Worm (Caenorhabditis elegans) whole organism, L1 larva: ENCODE data around the gene T23F2.2.

Experiments used
- C04F5.9 ChIP-seq: sonication (generic microtip); optimal IDR thresholded peaks from 2 replicates; lab custom pipeline; 2016; ENCODE audit warnings: missing genetic modification characterization, missing compliant biosample characterization
- aly-2 ChIP-seq: fragments of 150-350 bp; optimal IDR thresholded peaks from 2 replicates; lab custom pipeline; 2014; ENCODE audit warnings: missing biosample characterization, missing genetic modification characterization
- ceh-88 ChIP-seq: fragments of 200-800 bp; sonication (Bioruptor generic); IDR thresholded peaks from 2 replicates; pipeline ENCODE4 v1.3.6; 2022; ENCODE audit warnings: missing genetic modification characterization, missing compliant biosample characterization
- ces-1 ChIP-seq: fragments of 150-350 bp; optimal IDR thresholded peaks from 2 replicates; lab custom pipeline; 2014; ENCODE audit warnings: missing biosample characterization, missing genetic modification reagents, missing genetic modification characterization
- efl-1 ChIP-seq, 4 experiments: fragments of 150-350 bp; optimal IDR thresholded peaks in 3 of 4; peaks in 1 of 4; 1 replicate in 1 of 4; 2 replicates in 3 of 4; lab custom pipeline; 2014; ENCODE audit warnings: missing biosample characterization in 2 of 4, missing genetic modification characterization in 2 of 4, missing genetic modification reagents in 2 of 4
- egl-27 ChIP-seq, 2 experiments: fragments of 150-350 bp in 1 of 2; sonication (generic microtip); optimal IDR thresholded peaks; 3 replicates each; lab custom pipeline; 2017 to 2018; ENCODE audit warnings: missing biosample characterization in 2 of 2, missing genetic modification characterization in 2 of 2, missing genetic modification reagents in 2 of 2
- ets-5 ChIP-seq: fragments of 200-800 bp; sonication (Bioruptor generic); IDR thresholded peaks from 2 replicates; pipeline ENCODE4 v1.3.6; 2022; ENCODE audit warnings: missing genetic modification characterization, missing compliant biosample characterization
- fkh-10 ChIP-seq: sonication (generic microtip); optimal IDR thresholded peaks from 2 replicates; lab custom pipeline; 2017; ENCODE audit warnings: missing biosample characterization, missing genetic modification reagents, missing genetic modification characterization
- fkh-4 ChIP-seq: sonication (generic microtip); optimal IDR thresholded peaks from 2 replicates; lab custom pipeline; 2016; ENCODE audit warnings: missing compliant biosample characterization, missing genetic modification characterization, borderline replicate concordance
- fkh-8 ChIP-seq: sonication (generic microtip); optimal IDR thresholded peaks from 2 replicates; lab custom pipeline; 2016; ENCODE audit warnings: mild to moderate bottlenecking, missing genetic modification characterization, missing compliant biosample characterization
- fos-1 ChIP-seq: fragments of 150-350 bp; optimal IDR thresholded peaks from 2 replicates; lab custom pipeline; 2014; ENCODE audit warnings: missing biosample characterization, missing genetic modification characterization
- lin-14 ChIP-seq: fragments of 200-800 bp; sonication (Bioruptor generic); optimal IDR thresholded peaks from 2 replicates; lab custom pipeline; 2018; ENCODE audit warnings: mild to moderate bottlenecking, missing genetic modification characterization, moderate library complexity, missing compliant biosample characterization
- lin-35 ChIP-seq, 2 experiments: fragments of 150-350 bp; optimal IDR thresholded peaks; 2 replicates each; lab custom pipeline; 2014; ENCODE audit warnings: missing biosample characterization in 2 of 2, missing genetic modification characterization in 2 of 2, missing genetic modification reagents in 2 of 2
- lsy-2 ChIP-seq, 2 experiments: fragments of 150-350 bp; optimal IDR thresholded peaks; 2 replicates each; lab custom pipeline; 2014; ENCODE audit warnings: missing biosample characterization in 2 of 2, missing genetic modification characterization in 2 of 2
- mdl-1 ChIP-seq, 2 experiments: fragments of 150-350 bp; optimal IDR thresholded peaks; 2 replicates each; lab custom pipeline; 2014 to 2017; ENCODE audit warnings: missing biosample characterization in 2 of 2, missing genetic modification characterization in 2 of 2, inconsistent platforms in 1 of 2
- mep-1 ChIP-seq: fragments of 150-350 bp; optimal IDR thresholded peaks from 2 replicates; lab custom pipeline; 2014; ENCODE audit warnings: missing biosample characterization, missing genetic modification characterization
- nhr-12 ChIP-seq: sonication (generic microtip); optimal IDR thresholded peaks from 2 replicates; lab custom pipeline; 2017; ENCODE audit warnings: missing biosample characterization, missing genetic modification characterization
- nhr-20 ChIP-seq: sonication (generic microtip); optimal IDR thresholded peaks from 2 replicates; lab custom pipeline; 2016; ENCODE audit warnings: mild to moderate bottlenecking, missing genetic modification characterization, missing compliant biosample characterization
- nhr-71 ChIP-seq: sonication (generic microtip); optimal IDR thresholded peaks from 2 replicates; lab custom pipeline; 2016; ENCODE audit warnings: mild to moderate bottlenecking, missing genetic modification characterization, moderate library complexity, missing compliant biosample characterization
- nhr-77 ChIP-seq: fragments of 150-350 bp; optimal IDR thresholded peaks from 2 replicates; lab custom pipeline; 2014; ENCODE audit warnings: missing biosample characterization, missing genetic modification characterization
- nhr-85 ChIP-seq: sonication (generic microtip); peaks from one replicate; lab custom pipeline; 2016; ENCODE audit warnings: missing genetic modification characterization, inconsistent platforms, missing compliant biosample characterization
- pag-3 ChIP-seq: sonication (generic microtip); optimal IDR thresholded peaks from 2 replicates; lab custom pipeline; 2017; ENCODE audit warnings: missing genetic modification characterization, mild to moderate bottlenecking, missing compliant biosample characterization, antibody characterized with exemption, borderline replicate concordance; ENCODE audit not compliant: insufficient read depth
- skn-1 ChIP-seq: fragments of 150-350 bp; optimal IDR thresholded peaks from 2 replicates; lab custom pipeline; 2014; ENCODE audit warnings: missing biosample characterization, missing genetic modification characterization
- sptf-1 ChIP-seq: fragments of 150-350 bp; optimal IDR thresholded peaks from 2 replicates; lab custom pipeline; 2014; ENCODE audit warnings: missing biosample characterization, missing genetic modification characterization
- sup-37 ChIP-seq: fragments of 200-800 bp; sonication (Bioruptor generic); optimal IDR thresholded peaks from 2 replicates; lab custom pipeline; 2018; ENCODE audit warnings: mild to moderate bottlenecking, missing genetic modification characterization, missing compliant biosample characterization
- swsn-7 ChIP-seq: sonication (generic microtip); optimal IDR thresholded peaks from 2 replicates; lab custom pipeline; 2016; ENCODE audit warnings: missing genetic modification characterization, missing compliant biosample characterization
- tbx-2 ChIP-seq: sonication (generic microtip); optimal IDR thresholded peaks from 2 replicates; lab custom pipeline; 2016; ENCODE audit warnings: missing genetic modification characterization, missing compliant biosample characterization
- tlp-1 ChIP-seq: fragments of 150-350 bp; optimal IDR thresholded peaks from 2 replicates; lab custom pipeline; 2014; ENCODE audit warnings: missing biosample characterization, missing genetic modification characterization
- unc-30 ChIP-seq: sonication (generic microtip); optimal IDR thresholded peaks from 2 replicates; lab custom pipeline; 2017; ENCODE audit warnings: missing biosample characterization, missing genetic modification characterization
- unc-62 ChIP-seq: fragments of 150-350 bp; optimal IDR thresholded peaks from 2 replicates; lab custom pipeline; 2014; ENCODE audit warnings: missing biosample characterization, missing genetic modification reagents, missing genetic modification characterization
- zag-1 ChIP-seq: fragments of 150-350 bp; optimal IDR thresholded peaks from 2 replicates; lab custom pipeline; 2014; ENCODE audit warnings: missing biosample characterization, missing genetic modification characterization
- ztf-11 ChIP-seq, 2 experiments: sonication (generic microtip); optimal IDR thresholded peaks; 2 replicates each; lab custom pipeline; 2016 to 2017; ENCODE audit warnings: missing genetic modification characterization in 2 of 2, missing biosample characterization in 1 of 2, missing compliant biosample characterization in 1 of 2

The T23F2.2 gene

ce11 chrX:5517063-5517462, 12.0 kb upstream of the T23F2.2 start, which contains the start of gene T23F2.5:
Gene T23F2.5 (minus strand): TSS chrX:5517163.
- TF ChIP-seq skn-1 (tag; lab: Kevin White, UChicago): no peak
- TF ChIP-seq fkh-8 (tag; lab: Kevin White, UChicago): peak; percentile 13
- TF ChIP-seq efl-1 (optimal IDR thresholded peaks at IDR 0.05; lab: Kevin White, UChicago): no peak
- TF ChIP-seq efl-1 (GFP tag; optimal IDR thresholded peaks at IDR 0.05 in 1 of 2; lab: Kevin White, UChicago): peak in 1 of 2 experiments; percentile 56

ce11 chrX:5516365-5516764, 11.3 kb upstream of the T23F2.2 start:
- TF ChIP-seq nhr-71 (tag; lab: Kevin White, UChicago) (peak; percentile 13), lin-14 (peak; percentile 27), nhr-20 (tag; lab: Kevin White, UChicago) (peak; percentile 29), nhr-85 (tag; lab: Kevin White, UChicago) (peak; percentile 67), mep-1 (tag; lab: Kevin White, UChicago) (no peak)

DNA sequence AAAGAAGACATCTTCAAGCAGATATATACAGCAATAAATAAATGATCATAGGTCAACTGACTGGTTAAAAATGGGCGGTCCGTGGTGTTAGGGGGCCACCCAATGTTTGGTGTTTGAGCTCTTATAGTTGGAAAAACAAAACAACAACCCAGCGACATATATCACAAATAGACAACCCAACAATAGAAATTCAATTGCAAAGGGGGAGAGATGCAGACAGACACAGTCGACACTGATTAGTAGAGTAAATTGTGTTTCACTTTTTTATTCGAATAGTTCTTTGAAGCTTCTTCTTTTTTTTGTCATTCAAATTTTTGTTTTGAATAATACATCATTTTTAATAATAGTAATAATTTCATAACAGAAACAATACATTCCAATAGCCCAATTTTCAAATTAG, 10.4 kb upstream of the T23F2.2 start:
- TF ChIP-seq pag-3 (no peak), nhr-71 (tag; lab: Kevin White, UChicago) (peak; percentile 30), fos-1 (tag; lab: Kevin White, UChicago) (no peak), egl-27 (tag; optimal IDR thresholded peaks at IDR 0.05; lab: Kevin White, UChicago) (no peak), lin-14 (peak; percentile 69), unc-30 (tag; lab: Kevin White, UChicago) (no peak), swsn-7 (tag; lab: Kevin White, UChicago) (no peak), fkh-10 (GFP tag; lab: Kevin White, UChicago) (peak; percentile 32), sup-37 (GFP tag; lab: Kevin White, UChicago) (no peak), zag-1 (tag; lab: Kevin White, UChicago) (no peak), tlp-1 (tag; lab: Kevin White, UChicago) (no peak), unc-62 (GFP tag; lab: Kevin White, UChicago) (no peak), ces-1 (GFP tag; lab: Kevin White, UChicago) (peak; percentile 54), lsy-2 (tag; optimal IDR thresholded peaks at IDR 0.05; lab: Kevin White, UChicago) (peak in 1 of 2 experiments; percentile 7), aly-2 (tag; lab: Kevin White, UChicago) (no peak), ztf-11 (tag; optimal IDR thresholded peaks at IDR 0.05; lab: Kevin White, UChicago) (no peak)

DNA sequence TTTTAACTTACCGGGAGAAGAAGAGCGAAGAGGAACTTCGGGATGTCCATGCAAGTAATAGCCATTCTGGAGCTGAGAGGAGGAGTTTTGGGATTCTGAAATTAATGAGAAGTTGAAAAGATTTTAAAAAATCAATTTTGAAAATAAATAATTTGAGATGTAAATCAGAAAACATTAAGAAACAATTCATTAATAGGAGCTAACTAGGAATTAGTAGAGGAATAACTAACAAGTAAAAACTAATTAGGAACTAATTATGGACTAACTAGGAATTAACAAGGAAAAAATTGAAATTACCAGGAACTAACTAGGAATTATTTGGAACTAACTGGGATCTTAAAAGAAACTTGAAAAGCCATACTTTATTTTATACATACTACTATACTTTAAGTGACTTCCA, 9.9 kb upstream of the T23F2.2 start, which contains the start of gene T23F2.4:
TSS of gene T23F2.4 (minus strand) at position 101 of the 400 bp plus-strand sequence.
- no peak for TF ChIP-seq lin-35 (GFP tag; optimal IDR thresholded peaks at IDR 0.05; lab: Kevin White, UChicago)
- no peak for TF ChIP-seq egl-27 (tag; optimal IDR thresholded peaks at IDR 0.05; lab: Kevin White, UChicago)
- no peak for TF ChIP-seq lin-14
- TF ChIP-seq mep-1 (tag; lab: Kevin White, UChicago): no peak
- TF ChIP-seq ets-5: no peak
- TF ChIP-seq fos-1 (tag; lab: Kevin White, UChicago): no peak
- TF ChIP-seq ces-1 (GFP tag; lab: Kevin White, UChicago): no peak
- no peak for TF ChIP-seq C04F5.9 (tag; lab: Kevin White, UChicago)
- TF ChIP-seq tbx-2 (tag; lab: Kevin White, UChicago): no peak
- no peak for TF ChIP-seq ceh-88 (GFP tag; lab: Robert Waterston, UW)
- no peak for TF ChIP-seq nhr-12 (tag; lab: Kevin White, UChicago)
- no peak for TF ChIP-seq fkh-4 (tag; lab: Kevin White, UChicago)
- no peak for TF ChIP-seq nhr-77

- TF ChIP-seq lin-14: no peak
- peak; percentile 8 for TF ChIP-seq mep-1 (tag; lab: Kevin White, UChicago)
- TF ChIP-seq mdl-1 (tag; optimal IDR thresholded peaks at IDR 0.05; lab: Kevin White, UChicago): no peak
- peak; percentile 7 for TF ChIP-seq skn-1 (tag; lab: Kevin White, UChicago)
- no peak for TF ChIP-seq sptf-1 (tag; lab: Kevin White, UChicago)
Observed at ce11 chrX:5514346-5514745, 9.3 kb upstream of the T23F2.2 start.
